Worm (Caenorhabditis elegans) whole organism, late embryonic: Measurements from ENCODE around the gene fbxa-18.

Experiments
- C08G9.2 ChIP-seq: sonication (generic microtip); optimal IDR thresholded peaks from 2 replicates; lab custom pipeline; 2016; ENCODE audit warnings: mild to moderate bottlenecking, missing genetic modification characterization, moderate library complexity, missing compliant biosample characterization
- F13H6.1 ChIP-seq: sonication (generic microtip); optimal IDR thresholded peaks from 2 replicates; lab custom pipeline; 2016; ENCODE audit warnings: missing genetic modification characterization, missing compliant biosample characterization
- T23F11.4 ChIP-seq: fragments of 200-800 bp; sonication (Bioruptor generic); optimal IDR thresholded peaks from 2 replicates; lab custom pipeline; 2018; ENCODE audit warnings: mild to moderate bottlenecking, missing genetic modification characterization, missing compliant biosample characterization
- Y22D7AL.16 ChIP-seq: sonication (generic microtip); optimal IDR thresholded peaks from 2 replicates; lab custom pipeline; 2016; ENCODE audit warnings: missing genetic modification characterization, missing compliant biosample characterization
- ahr-1 ChIP-seq: sonication (generic microtip); optimal IDR thresholded peaks from 2 replicates; lab custom pipeline; 2016; ENCODE audit warnings: missing genetic modification characterization, missing compliant biosample characterization
- ama-1 ChIP-seq: fragments of 150-350 bp; optimal IDR thresholded peaks from 2 replicates; lab custom pipeline; 2014
- ceh-14 ChIP-seq: sonication (generic microtip); optimal IDR thresholded peaks from 2 replicates; lab custom pipeline; 2016; ENCODE audit warnings: missing genotype, missing genetic modification characterization, missing compliant biosample characterization
- ceh-18 ChIP-seq: sonication (generic microtip); optimal IDR thresholded peaks from 2 replicates; lab custom pipeline; 2016; ENCODE audit warnings: missing genetic modification characterization, missing compliant biosample characterization
- ceh-2 ChIP-seq: sonication (generic microtip); optimal IDR thresholded peaks from 2 replicates; lab custom pipeline; 2016; ENCODE audit warnings: missing genotype, missing genetic modification characterization, missing compliant biosample characterization
- ceh-22 ChIP-seq: sonication (generic microtip); optimal IDR thresholded peaks from 2 replicates; lab custom pipeline; 2017; ENCODE audit warnings: missing biosample characterization, missing genetic modification characterization
- ceh-24 ChIP-seq: sonication (generic microtip); optimal IDR thresholded peaks from 2 replicates; lab custom pipeline; 2016; ENCODE audit warnings: mild to moderate bottlenecking, missing genetic modification characterization, missing compliant biosample characterization
- ceh-30 ChIP-seq: fragments of 150-350 bp; optimal IDR thresholded peaks from 2 replicates; lab custom pipeline; 2014; ENCODE audit warnings: missing biosample characterization, missing genetic modification characterization
- ceh-31 ChIP-seq: sonication (generic microtip); optimal IDR thresholded peaks from 2 replicates; lab custom pipeline; 2016; ENCODE audit warnings: missing genetic modification characterization, missing compliant biosample characterization
- ceh-34 ChIP-seq: sonication (generic microtip); optimal IDR thresholded peaks from 2 replicates; lab custom pipeline; 2016; ENCODE audit warnings: mild to moderate bottlenecking, missing genetic modification characterization, missing compliant biosample characterization
- ceh-48 ChIP-seq: sonication (generic microtip); optimal IDR thresholded peaks from 2 replicates; lab custom pipeline; 2016; ENCODE audit warnings: missing genetic modification characterization, inconsistent platforms, missing compliant biosample characterization
- che-1 ChIP-seq: sonication (generic microtip); optimal IDR thresholded peaks from 2 replicates; lab custom pipeline; 2016; ENCODE audit warnings: mild to moderate bottlenecking, missing genetic modification characterization, missing compliant biosample characterization
- dmd-4 ChIP-seq: sonication (generic microtip); optimal IDR thresholded peaks from 2 replicates; lab custom pipeline; 2016; ENCODE audit warnings: borderline replicate concordance, missing genetic modification characterization, missing compliant biosample characterization
- dve-1 ChIP-seq: sonication (generic microtip); optimal IDR thresholded peaks from 2 replicates; lab custom pipeline; 2017; ENCODE audit warnings: antibody characterized with exemption, mild to moderate bottlenecking, missing genetic modification characterization, missing compliant biosample characterization
- ets-4 ChIP-seq: sonication (generic microtip); optimal IDR thresholded peaks from 2 replicates; lab custom pipeline; 2016; ENCODE audit warnings: missing genetic modification characterization, missing compliant biosample characterization
- eyg-1 ChIP-seq: sonication (generic microtip); optimal IDR thresholded peaks from 2 replicates; lab custom pipeline; 2016; ENCODE audit warnings: missing genotype, missing genetic modification characterization, missing compliant biosample characterization
- fkh-10 ChIP-seq: fragments of 150-350 bp; optimal IDR thresholded peaks from 2 replicates; lab custom pipeline; 2014; ENCODE audit warnings: missing biosample characterization, missing genetic modification reagents, missing genetic modification characterization
- gmeb-2 ChIP-seq: sonication (generic microtip); optimal IDR thresholded peaks from 2 replicates; lab custom pipeline; 2016; ENCODE audit warnings: missing genetic modification characterization, inconsistent platforms, missing compliant biosample characterization
- hlh-13 ChIP-seq: fragments of 200-800 bp; sonication (Bioruptor generic); optimal IDR thresholded peaks from 2 replicates; lab custom pipeline; 2018; ENCODE audit warnings: mild to moderate bottlenecking, missing genetic modification characterization, missing compliant biosample characterization
- hlh-6 ChIP-seq: sonication (generic microtip); optimal IDR thresholded peaks from 2 replicates; lab custom pipeline; 2016; ENCODE audit warnings: missing genotype, missing genetic modification characterization, missing compliant biosample characterization
- lim-6 ChIP-seq: sonication (generic microtip); optimal IDR thresholded peaks from 2 replicates; lab custom pipeline; 2016; ENCODE audit warnings: missing genetic modification characterization, missing compliant biosample characterization
- madf-2 ChIP-seq: sonication (generic microtip); optimal IDR thresholded peaks from 2 replicates; lab custom pipeline; 2017; ENCODE audit warnings: missing genetic modification characterization, missing compliant biosample characterization
- mec-3 ChIP-seq: sonication (generic microtip); optimal IDR thresholded peaks from 2 replicates; lab custom pipeline; 2016; ENCODE audit warnings: borderline replicate concordance, missing genetic modification characterization, missing compliant biosample characterization
- nfya-1 ChIP-seq: sonication (generic microtip); optimal IDR thresholded peaks from 2 replicates; lab custom pipeline; 2017; ENCODE audit warnings: missing genetic modification characterization, mild to moderate bottlenecking, missing compliant biosample characterization, antibody characterized with exemption, moderate library complexity
- nhr-11 ChIP-seq: fragments of 150-350 bp; optimal IDR thresholded peaks from 2 replicates; lab custom pipeline; 2014; ENCODE audit warnings: missing biosample characterization, missing genetic modification characterization
- odd-2 ChIP-seq: sonication (generic microtip); optimal IDR thresholded peaks from 2 replicates; lab custom pipeline; 2017; ENCODE audit warnings: antibody characterized with exemption, mild to moderate bottlenecking, missing genetic modification characterization, missing compliant biosample characterization
- pat-9 ChIP-seq: fragments of 200-800 bp; sonication (Bioruptor generic); optimal IDR thresholded peaks from 2 replicates; lab custom pipeline; 2018; ENCODE audit warnings: mild to moderate bottlenecking, missing genetic modification characterization, moderate library complexity, missing compliant biosample characterization
- sox-2 ChIP-seq: fragments of 200-800 bp; sonication (Bioruptor generic); IDR thresholded peaks from 2 replicates; pipeline ENCODE4 v1.3.6; 2022; ENCODE audit warnings: missing genetic modification reagents, missing genetic modification characterization, missing compliant biosample characterization
- sox-4 ChIP-seq: sonication (generic microtip); optimal IDR thresholded peaks from 2 replicates; lab custom pipeline; 2017; ENCODE audit warnings: mild to moderate bottlenecking, missing genetic modification characterization, inconsistent platforms, missing compliant biosample characterization
- tbx-2 ChIP-seq: sonication (generic microtip); optimal IDR thresholded peaks from 2 replicates; lab custom pipeline; 2016; ENCODE audit warnings: missing genetic modification characterization, missing compliant biosample characterization
- tbx-7 ChIP-seq: sonication (generic microtip); optimal IDR thresholded peaks from 2 replicates; lab custom pipeline; 2016; ENCODE audit warnings: missing genotype, missing genetic modification characterization, missing compliant biosample characterization
- ttx-3 ChIP-seq: sonication (generic microtip); optimal IDR thresholded peaks from 2 replicates; lab custom pipeline; 2016; ENCODE audit warnings: missing genetic modification reagents, missing genetic modification characterization, missing compliant biosample characterization
- unc-42 ChIP-seq: sonication (generic microtip); optimal IDR thresholded peaks from 2 replicates; lab custom pipeline; 2016; ENCODE audit warnings: missing genotype, missing genetic modification characterization, missing compliant biosample characterization
- unc-86 ChIP-seq: sonication (generic microtip); optimal IDR thresholded peaks from 2 replicates; lab custom pipeline; 2016; ENCODE audit warnings: missing genetic modification characterization, missing compliant biosample characterization
- zip-5 ChIP-seq: sonication (generic microtip); optimal IDR thresholded peaks from 2 replicates; lab custom pipeline; 2016; ENCODE audit warnings: missing genetic modification characterization, missing compliant biosample characterization
- ztf-16 ChIP-seq: sonication (generic microtip); optimal IDR thresholded peaks from 2 replicates; lab custom pipeline; 2017; ENCODE audit warnings: missing genetic modification characterization, missing compliant biosample characterization

fbxa-18 gene

ce11 chrV:16163719-16164118 lies 21.2 kb downstream of the fbxa-18 start, which contains the start of gene F10A3.12:
Gene F10A3.12 (plus strand): TSS chrV:16164019.
- TF ChIP-seq dve-1 (no peak), unc-42 (tag; lab: Kevin White, UChicago) (no peak), F13H6.1 (tag; lab: Kevin White, UChicago) (no peak), T23F11.4 (no peak), ama-1 (lab: Kevin White, UChicago) (no peak), tbx-2 (no peak), zip-5 (no peak), che-1 (tag; lab: Kevin White, UChicago) (no peak), hlh-13 (no peak), eyg-1 (tag; lab: Kevin White, UChicago) (no peak), mec-3 (tag; lab: Kevin White, UChicago) (no peak), sox-2 (GFP tag; lab: Robert Waterston, UW) (no peak), ceh-22 (tag; lab: Kevin White, UChicago) (no peak), lim-6 (tag; lab: Kevin White, UChicago) (no peak), C08G9.2 (no peak)

- TF ChIP-seq ceh-18: no peak
- TF ChIP-seq ceh-24 (tag; lab: Kevin White, UChicago): no peak
- no peak for TF ChIP-seq fkh-10
- no peak for TF ChIP-seq madf-2 (tag; lab: Kevin White, UChicago)
- no peak for TF ChIP-seq ztf-16 (tag; lab: Kevin White, UChicago)
- TF ChIP-seq mec-3 (tag; lab: Kevin White, UChicago): no peak
- no peak for TF ChIP-seq sox-2 (GFP tag; lab: Robert Waterston, UW)
- no peak for TF ChIP-seq ets-4
- no peak for TF ChIP-seq zip-5
- TF ChIP-seq ceh-2: no peak
- TF ChIP-seq ahr-1 (tag; lab: Kevin White, UChicago): no peak
- TF ChIP-seq ceh-48: no peak
- no peak for TF ChIP-seq hlh-6 (tag; lab: Kevin White, UChicago)
- TF ChIP-seq ceh-30: no peak
- TF ChIP-seq eyg-1 (tag; lab: Kevin White, UChicago): no peak
These were observed 23.5 kb downstream of the fbxa-18 start, which contains the start of gene str-108 for ce11 chrV:16165936-16166335. Gene str-108 (plus strand): TSS chrV:16166236.

- no peak for TF ChIP-seq unc-86 (tag; lab: Kevin White, UChicago)
- TF ChIP-seq Y22D7AL.16 (tag; lab: Kevin White, UChicago): no peak
- no peak for TF ChIP-seq nhr-11 (tag; lab: Kevin White, UChicago)
- no peak for TF ChIP-seq tbx-7 (tag; lab: Kevin White, UChicago)
- no peak for TF ChIP-seq ceh-31
These were observed 26.6 kb downstream of the fbxa-18 start, which contains the start of gene str-111 for ce11 chrV:16169026-16169425. Gene str-111 (minus strand): TSS chrV:16169126.

- TF ChIP-seq sox-4 (tag; lab: Kevin White, UChicago) (no peak), nfya-1 (tag; lab: Kevin White, UChicago) (no peak), pat-9 (no peak), dmd-4 (tag; lab: Kevin White, UChicago) (no peak), Y22D7AL.16 (tag; lab: Kevin White, UChicago) (no peak), C08G9.2 (no peak), ttx-3 (tag; lab: Kevin White, UChicago) (no peak), odd-2 (tag; lab: Kevin White, UChicago) (no peak), gmeb-2 (no peak), sox-2 (GFP tag; lab: Robert Waterston, UW) (no peak), ceh-48 (no peak), ceh-34 (tag; lab: Kevin White, UChicago) (no peak), unc-86 (tag; lab: Kevin White, UChicago) (no peak), ceh-14 (tag; lab: Kevin White, UChicago) (no peak), dve-1 (no peak), ceh-31 (no peak), tbx-2 (no peak), che-1 (tag; lab: Kevin White, UChicago) (no peak)
These were observed 29.2 kb downstream of the fbxa-18 start, which contains the start of gene K05D4.9 for ce11 chrV:16171721-16172120. Gene K05D4.9 (minus strand): TSS chrV:16171821.
